Fruit fly (Drosophila melanogaster) whole organism, embryonic: ENCODE data around the gene Ak3.

Source experiments
- Bgb ChIP-seq: fragments of 200-800 bp; sonication (Bioruptor generic); IDR thresholded peaks from 2 replicates; pipeline ENCODE4 v1.3.6; 2022; ENCODE audit warnings: missing biosample characterization, missing genetic modification characterization; ENCODE audit not compliant: partially characterized antibody
- Blimp-1 ChIP-seq: fragments of 200-800 bp; sonication (Bioruptor generic); optimal IDR thresholded peaks from 3 replicates; lab custom pipeline; 2018; ENCODE audit warnings: missing biosample characterization, missing genetic modification characterization, mild to moderate bottlenecking, moderate library complexity, missing genetic modification reagents
- BtbVII ChIP-seq: fragments of 200-800 bp; sonication (Bioruptor generic); optimal IDR thresholded peaks from 3 replicates; lab custom pipeline; 2017; ENCODE audit warnings: missing biosample characterization, mild to moderate bottlenecking, missing genetic modification characterization
- Bteb2 ChIP-seq: fragments of 200-800 bp; sonication (Bioruptor generic); optimal IDR thresholded peaks from 2 replicates; lab custom pipeline; 2016; ENCODE audit warnings: missing biosample characterization, missing genetic modification characterization
- CG10209 ChIP-seq: fragments of 200-800 bp; sonication (Bioruptor generic); optimal IDR thresholded peaks from 3 replicates; lab custom pipeline; 2017; ENCODE audit warnings: missing biosample characterization, mild to moderate bottlenecking, missing genetic modification characterization, missing genetic modification reagents
- CG10267 ChIP-seq: fragments of 200-800 bp; sonication (Bioruptor generic); optimal IDR thresholded peaks from 2 replicates; lab custom pipeline; 2018; ENCODE audit warnings: missing biosample characterization, mild to moderate bottlenecking, missing genetic modification characterization, moderate library complexity
- CG10431 ChIP-seq: fragments of 200-800 bp; sonication (Bioruptor generic); optimal IDR thresholded peaks from 3 replicates; lab custom pipeline; 2018; ENCODE audit warnings: missing biosample characterization, mild to moderate bottlenecking, missing genetic modification characterization
- CG10959 ChIP-seq: fragments of 200-800 bp; sonication (Bioruptor generic); IDR thresholded peaks from 2 replicates; pipeline ENCODE4 v1.3.6; 2022; ENCODE audit warnings: missing biosample characterization, missing genetic modification characterization
- CG11085 ChIP-seq: fragments of 200-800 bp; sonication (Bioruptor generic); IDR thresholded peaks from 2 replicates; pipeline ENCODE4 v1.3.6; 2022; ENCODE audit warnings: missing biosample characterization, missing genetic modification characterization
- CG11504 ChIP-seq: fragments of 200-800 bp; sonication (Bioruptor generic); optimal IDR thresholded peaks from 3 replicates; lab custom pipeline; 2019; ENCODE audit warnings: missing biosample characterization, mild to moderate bottlenecking, missing genetic modification characterization, moderate library complexity
- CG12769 ChIP-seq: fragments of 200-800 bp; sonication (Bioruptor generic); optimal IDR thresholded peaks from 2 replicates; lab custom pipeline; 2019; ENCODE audit warnings: missing biosample characterization, mild to moderate bottlenecking, missing genetic modification characterization, moderate library complexity
- CG13287 ChIP-seq: fragments of 200-800 bp; sonication (Bioruptor generic); IDR thresholded peaks from 2 replicates; pipeline ENCODE4 v1.3.6; 2022; ENCODE audit warnings: missing biosample characterization, missing genetic modification characterization; ENCODE audit not compliant: partially characterized antibody
- CG15269 ChIP-seq: fragments of 200-800 bp; sonication (Bioruptor generic); optimal IDR thresholded peaks from 2 replicates; lab custom pipeline; 2018; ENCODE audit warnings: missing biosample characterization, mild to moderate bottlenecking, missing genetic modification characterization, moderate library complexity
- CG17802 ChIP-seq: fragments of 200-800 bp; sonication (Bioruptor generic); optimal IDR thresholded peaks from 2 replicates; lab custom pipeline; 2018; ENCODE audit warnings: missing biosample characterization, mild to moderate bottlenecking, missing genetic modification characterization, moderate library complexity
- CG18619 ChIP-seq: fragments of 200-800 bp; sonication (Bioruptor generic); optimal IDR thresholded peaks from 3 replicates; lab custom pipeline; 2017; ENCODE audit warnings: missing biosample characterization, mild to moderate bottlenecking, missing genetic modification characterization
- CG30403 ChIP-seq: fragments of 200-800 bp; sonication (Bioruptor generic); optimal IDR thresholded peaks from 3 replicates; lab custom pipeline; 2016; ENCODE audit warnings: missing biosample characterization, missing genetic modification characterization
- CG30431 ChIP-seq: fragments of 200-800 bp; sonication (Bioruptor generic); optimal IDR thresholded peaks from 2 replicates; lab custom pipeline; 2017; ENCODE audit warnings: missing biosample characterization, missing genetic modification characterization
- CG5953 ChIP-seq: fragments of 200-800 bp; sonication (Bioruptor generic); IDR thresholded peaks from 2 replicates; pipeline ENCODE4 v1.3.6; 2022; ENCODE audit warnings: missing biosample characterization, missing genetic modification characterization
- CG8281 ChIP-seq: fragments of 200-800 bp; sonication (Bioruptor generic); optimal IDR thresholded peaks from 2 replicates; lab custom pipeline; 2018; ENCODE audit warnings: missing biosample characterization, mild to moderate bottlenecking, missing genetic modification characterization, moderate library complexity
- CG9727 ChIP-seq: fragments of 200-800 bp; sonication (Bioruptor generic); optimal IDR thresholded peaks from 3 replicates; lab custom pipeline; 2017; ENCODE audit warnings: missing biosample characterization, mild to moderate bottlenecking, missing genetic modification characterization
- D ChIP-seq, 2 experiments: fragments of 200-800 bp in 1 of 2; fragments of >200 bp in 1 of 2; sonication (Bioruptor generic) in 1 of 2; optimal IDR thresholded peaks; 2 replicates in 1 of 2; 3 replicates in 1 of 2; lab custom pipeline; 2017; ENCODE audit warnings: mild to moderate bottlenecking in 1 of 2, missing biosample characterization in 1 of 2, missing genetic modification characterization in 1 of 2, missing genetic modification reagents in 1 of 2
- Hmr ChIP-seq: fragments of 200-800 bp; sonication (Bioruptor generic); optimal IDR thresholded peaks from 3 replicates; lab custom pipeline; 2017; ENCODE audit warnings: mild to moderate bottlenecking, missing biosample characterization, missing genetic modification reagents, missing genetic modification characterization
- Med ChIP-seq: fragments of 200-800 bp; sonication (Bioruptor generic); peaks from one replicate; lab custom pipeline; 2016; ENCODE audit warnings: missing biosample characterization, missing genetic modification characterization, mild to moderate bottlenecking, inconsistent platforms, moderate library complexity
- NFAT ChIP-seq: fragments of 200-800 bp; sonication (Bioruptor generic); IDR thresholded peaks from 2 replicates; pipeline ENCODE4 v1.3.6; 2022; ENCODE audit warnings: missing biosample characterization, missing genetic modification characterization
- Nf-YB ChIP-seq: fragments of 200-800 bp; sonication (Bioruptor generic); optimal IDR thresholded peaks from 3 replicates; lab custom pipeline; 2019; ENCODE audit warnings: missing biosample characterization, mild to moderate bottlenecking, missing genetic modification characterization, moderate library complexity
- Oaz ChIP-seq: fragments of 200-800 bp; sonication (Bioruptor generic); IDR thresholded peaks from 2 replicates; pipeline ENCODE4 v1.3.6; 2022; ENCODE audit warnings: missing biosample characterization, missing genetic modification characterization
- PHDP ChIP-seq: fragments of 200-800 bp; sonication (Bioruptor generic); optimal IDR thresholded peaks from 3 replicates; lab custom pipeline; 2018; ENCODE audit warnings: missing biosample characterization, mild to moderate bottlenecking, missing genetic modification characterization, moderate library complexity
- ap ChIP-seq: fragments of 200-800 bp; sonication (Bioruptor generic); IDR thresholded peaks from 2 replicates; pipeline ENCODE4 v1.3.6; 2022; ENCODE audit warnings: missing biosample characterization, missing genetic modification characterization
- br ChIP-seq: fragments of >200 bp; optimal IDR thresholded peaks from 2 replicates; lab custom pipeline; 2017
- croc ChIP-seq: fragments of 200-800 bp; sonication (Bioruptor generic); conservative IDR thresholded peaks from 3 replicates; pipeline ENCODE4 v1.3.6; 2022; ENCODE audit warnings: missing biosample characterization, missing genetic modification characterization
- danr ChIP-seq: fragments of 200-800 bp; sonication (Bioruptor generic); IDR thresholded peaks from 2 replicates; pipeline ENCODE4 v1.3.6; 2022; ENCODE audit warnings: missing biosample characterization, missing genetic modification characterization
- dmrt99B ChIP-seq: fragments of 200-800 bp; sonication (Bioruptor generic); optimal IDR thresholded peaks from 2 replicates; lab custom pipeline; 2018; ENCODE audit warnings: missing biosample characterization, mild to moderate bottlenecking, missing genetic modification characterization, moderate library complexity
- dpn ChIP-seq, 2 experiments: fragments of 200-800 bp; sonication (Bioruptor generic); optimal IDR thresholded peaks; 3 replicates each; lab custom pipeline; 2016; ENCODE audit warnings: missing biosample characterization in 2 of 2, missing genetic modification characterization in 2 of 2
- fd102C ChIP-seq: fragments of 200-800 bp; sonication (Bioruptor generic); optimal IDR thresholded peaks from 2 replicates; lab custom pipeline; 2018; ENCODE audit warnings: missing biosample characterization, mild to moderate bottlenecking, missing genetic modification characterization, moderate library complexity
- fd96Cb ChIP-seq: fragments of 200-800 bp; sonication (Bioruptor generic); optimal IDR thresholded peaks from 2 replicates; lab custom pipeline; 2018; ENCODE audit warnings: missing biosample characterization, mild to moderate bottlenecking, missing genetic modification characterization, moderate library complexity
- gcm2 ChIP-seq: fragments of 200-800 bp; sonication (Bioruptor generic); optimal IDR thresholded peaks from 2 replicates; lab custom pipeline; 2016; ENCODE audit warnings: missing biosample characterization, missing genetic modification characterization
- hbn ChIP-seq: fragments of 200-800 bp; sonication (Bioruptor generic); IDR thresholded peaks from 2 replicates; pipeline ENCODE4 v1.3.6; 2022; ENCODE audit warnings: missing biosample characterization, missing genetic modification characterization; ENCODE audit not compliant: partially characterized antibody
- ind ChIP-seq: fragments of 200-800 bp; sonication (Bioruptor generic); optimal IDR thresholded peaks from 3 replicates; lab custom pipeline; 2016; ENCODE audit warnings: missing biosample characterization, missing genetic modification characterization
- inv ChIP-seq: fragments of 200-800 bp; sonication (Bioruptor generic); IDR thresholded peaks from 2 replicates; pipeline ENCODE4 v1.3.6; 2022; ENCODE audit warnings: missing biosample characterization, missing genetic modification characterization; ENCODE audit not compliant: partially characterized antibody
- pan ChIP-seq, 4 experiments: fragments of >200 bp in 3 of 4; fragments of 200-800 bp in 1 of 4; sonication (Bioruptor generic) in 1 of 4; optimal IDR thresholded peaks in 3 of 4; IDR thresholded peaks in 1 of 4; 2 replicates each; pipeline versions ENCODE4 v1.3.6 to Lab custom; 2017 to 2022; ENCODE audit warnings: missing biosample characterization in 2 of 4, missing genetic modification characterization in 2 of 4, mixed read lengths in 1 of 4
- pfk ChIP-seq: fragments of 200-800 bp; sonication (Bioruptor generic); optimal IDR thresholded peaks from 2 replicates; lab custom pipeline; 2018; ENCODE audit warnings: missing biosample characterization, mild to moderate bottlenecking, missing genetic modification characterization, moderate library complexity
- psq ChIP-seq: fragments of 200-800 bp; sonication (Bioruptor generic); optimal IDR thresholded peaks from 2 replicates; lab custom pipeline; 2017; ENCODE audit warnings: missing biosample characterization, missing genetic modification characterization
- row ChIP-seq: fragments of 200-800 bp; sonication (Bioruptor generic); IDR thresholded peaks from 3 replicates; pipeline ENCODE4 v1.3.6; 2022; ENCODE audit warnings: missing biosample characterization, missing genetic modification characterization
- sr ChIP-seq: fragments of 200-800 bp; sonication (Bioruptor generic); IDR thresholded peaks from 3 replicates; pipeline ENCODE4 v1.3.6; 2022; ENCODE audit warnings: missing biosample characterization, missing genetic modification characterization
- tin ChIP-seq: fragments of 200-800 bp; sonication (Bioruptor generic); optimal IDR thresholded peaks from 3 replicates; lab custom pipeline; 2016; ENCODE audit warnings: missing biosample characterization, missing genetic modification characterization
- twi ChIP-seq: fragments of 200-800 bp; optimal IDR thresholded peaks from 2 replicates; lab custom pipeline; 2019; ENCODE audit warnings: missing biosample characterization, mild to moderate bottlenecking, missing genetic modification characterization, moderate library complexity
- tx ChIP-seq: fragments of 200-800 bp; sonication (Bioruptor generic); optimal IDR thresholded peaks from 2 replicates; lab custom pipeline; 2016; ENCODE audit warnings: missing biosample characterization, missing genetic modification characterization
- z ChIP-seq: fragments of 200-800 bp; sonication (Bioruptor generic); IDR thresholded peaks from 3 replicates; pipeline ENCODE4 v1.3.6; 2022; ENCODE audit warnings: missing biosample characterization, missing genetic modification characterization
- zfh2 ChIP-seq: fragments of 200-800 bp; sonication (Bioruptor generic); optimal IDR thresholded peaks from 2 replicates; lab custom pipeline; 2016; ENCODE audit warnings: missing biosample characterization, missing genetic modification characterization

Ak3 gene

dm6 chr3R:10868427-10868962 lies 20.9 kb downstream of the Ak3 start, which contains the start of the genes SelR and Tsp86D (continued):
- TF ChIP-seq croc (GFP tag; lab: Robert Waterston, UW): no peak
- peak; percentile 27; the same call in 1 of the 2 replicates for TF ChIP-seq hbn
- TF ChIP-seq CG13287 (GFP tag; lab: Robert Waterston, UW): peak; percentile 81
- TF ChIP-seq gcm2 (GFP tag; lab: Kevin White, UChicago): no peak
- TF ChIP-seq CG11504 (tag; lab: Kevin White, UChicago): peak; percentile 57
- TF ChIP-seq NFAT (GFP tag; lab: Robert Waterston, UW): 0 out of 2 replicates have a peak, but pooled peaks have one; percentile 27
- no peak for TF ChIP-seq fd102C (GFP tag; lab: Kevin White, UChicago)
- TF ChIP-seq zfh2 (GFP tag; lab: Kevin White, UChicago): no peak
- TF ChIP-seq Bteb2: no peak
- TF ChIP-seq CG10267 (tag; lab: Kevin White, UChicago): peak; percentile 57
- peak; percentile 42 for TF ChIP-seq CG9727
- no peak for TF ChIP-seq CG30431 (GFP tag; lab: Kevin White, UChicago)
- TF ChIP-seq dpn (GFP tag; optimal IDR thresholded peaks at IDR 0.05; lab: Kevin White, UChicago): no peak
- TF ChIP-seq CG8281 (tag; lab: Kevin White, UChicago): no peak
- no peak for TF ChIP-seq CG18619 (GFP tag; lab: Kevin White, UChicago)
- no peak for TF ChIP-seq CG17802 (tag; lab: Kevin White, UChicago)
- TF ChIP-seq z (GFP tag; lab: Robert Waterston, UW): 0 out of 3 replicates have a peak, but pooled peaks have one; percentile 8
- TF ChIP-seq inv (GFP tag; lab: Robert Waterston, UW): peak; percentile 45; the same call in 1 of the 2 replicates
- peak; percentile 1 for TF ChIP-seq dmrt99B (tag; lab: Kevin White, UChicago)
- TF ChIP-seq psq (GFP tag; lab: Kevin White, UChicago): no peak
- no peak for TF ChIP-seq sr (GFP tag; lab: Robert Waterston, UW)
- peak; percentile 95 for TF ChIP-seq Med (GFP tag; lab: Kevin White, UChicago)
- TF ChIP-seq pfk (GFP tag; lab: Kevin White, UChicago): peak; percentile 44
- TF ChIP-seq Hmr (GFP tag; lab: Kevin White, UChicago): peak; percentile 67
- peak; percentile 65 for TF ChIP-seq PHDP
- TF ChIP-seq br (lab: Kevin White, UChicago): no peak
- no peak for TF ChIP-seq D (optimal IDR thresholded peaks at IDR 0.05; lab: Kevin White, UChicago)
- no peak for TF ChIP-seq D (GFP tag; optimal IDR thresholded peaks at IDR 0.05; lab: Kevin White, UChicago)
- no peak for TF ChIP-seq tx (GFP tag; lab: Kevin White, UChicago)
- no peak for TF ChIP-seq CG11085 (GFP tag; lab: Robert Waterston, UW)
- peak; percentile 7 for TF ChIP-seq Nf-YB
- peak; percentile 13; the same call in 1 of the 3 replicates for TF ChIP-seq row (GFP tag; lab: Robert Waterston, UW)
- TF ChIP-seq CG10431 (GFP tag; lab: Kevin White, UChicago): peak; percentile 25
- TF ChIP-seq ind (GFP tag; lab: Kevin White, UChicago): no peak
- TF ChIP-seq danr: no peak
- TF ChIP-seq CG15269: peak; percentile 35
- no peak for TF ChIP-seq fd96Cb
- no peak for TF ChIP-seq ap (GFP tag; lab: Robert Waterston, UW)
- no peak for TF ChIP-seq pan (optimal IDR thresholded peaks at IDR 0.05; lab: Kevin White, UChicago)
- no peak for TF ChIP-seq pan (GFP tag; optimal IDR thresholded peaks at IDR 0.05 in 1 of 2, IDR thresholded peaks at IDR 0.05 in 1 of 2)
- no peak for TF ChIP-seq Oaz (GFP tag; lab: Robert Waterston, UW)
- no peak for TF ChIP-seq CG5953 (GFP tag; lab: Robert Waterston, UW)
- no peak for TF ChIP-seq twi (tag; lab: Kevin White, UChicago)
- peak; percentile 67 for TF ChIP-seq BtbVII (GFP tag; lab: Kevin White, UChicago)
- TF ChIP-seq Blimp-1 (GFP tag; lab: Kevin White, UChicago): no peak
- TF ChIP-seq Bgb (GFP tag; lab: Robert Waterston, UW): peak; percentile 74
- no peak for TF ChIP-seq CG10209
- TF ChIP-seq CG10959 (GFP tag; lab: Robert Waterston, UW): no peak
- TF ChIP-seq CG12769: peak; percentile 15
- TF ChIP-seq tin (GFP tag; lab: Kevin White, UChicago): no peak
- no peak for TF ChIP-seq CG30403
